Worm (Caenorhabditis elegans) whole organism, L4 larva: ENCODE measurements around the gene C45G9.12.
A peak's percentile ranks its signal among the peaks of the same experiment; 100 is the strongest.
"Not testable (repeated sequence)": the region's sequence is repeated elsewhere in the genome, so short reads cannot be mapped to it uniquely, and the experiment has no call there.

Experiments
- D1046.2 ChIP-seq: fragments of 200-800 bp; sonication (Bioruptor generic); IDR thresholded peaks from 2 replicates; pipeline ENCODE4 v1.3.6; 2022; ENCODE audit warnings: missing genetic modification characterization, missing compliant biosample characterization
- F10B5.3 ChIP-seq: sonication (generic microtip); optimal IDR thresholded peaks from 2 replicates; lab custom pipeline; 2016; ENCODE audit warnings: mild to moderate bottlenecking, missing genetic modification characterization, missing compliant biosample characterization
- F26F4.8 ChIP-seq: fragments of 200-800 bp; sonication (Bioruptor generic); conservative IDR thresholded peaks from 2 replicates; pipeline ENCODE4 v1.3.6; 2022; ENCODE audit warnings: missing genetic modification characterization, missing compliant biosample characterization
- F37D6.2 ChIP-seq: sonication (generic microtip); optimal IDR thresholded peaks from 2 replicates; lab custom pipeline; 2016; ENCODE audit warnings: mild to moderate bottlenecking, missing genetic modification characterization, missing compliant biosample characterization
- T20F7.1 ChIP-seq: fragments of 200-800 bp; sonication (Bioruptor generic); optimal IDR thresholded peaks from 2 replicates; lab custom pipeline; 2018; ENCODE audit warnings: mild to moderate bottlenecking, missing genetic modification characterization, missing compliant biosample characterization
- T26A8.4 ChIP-seq: fragments of 200-800 bp; sonication (Bioruptor generic); IDR thresholded peaks from 2 replicates; pipeline ENCODE4 v1.3.6; 2022; ENCODE audit warnings: missing genetic modification characterization, missing compliant biosample characterization
- aha-1 ChIP-seq: fragments of 150-350 bp; peaks from one replicate; lab custom pipeline; 2014; ENCODE audit warnings: missing biosample characterization, missing genetic modification characterization
- ceh-20 ChIP-seq: fragments of 200-800 bp; sonication (Bioruptor generic); IDR thresholded peaks from 2 replicates; pipeline ENCODE4 v1.3.6; 2022; ENCODE audit warnings: missing genetic modification reagents, missing genetic modification characterization, missing compliant biosample characterization
- ceh-32 ChIP-seq: sonication (generic microtip); optimal IDR thresholded peaks from 2 replicates; lab custom pipeline; 2016; ENCODE audit warnings: mild to moderate bottlenecking, missing genetic modification characterization, missing compliant biosample characterization; ENCODE audit not compliant: poor library complexity
- ceh-44 ChIP-seq: fragments of 200-800 bp; sonication (Bioruptor generic); IDR thresholded peaks from 2 replicates; pipeline ENCODE4 v1.3.6; 2022; ENCODE audit warnings: missing genetic modification reagents, missing genetic modification characterization, missing compliant biosample characterization
- ctbp-1 ChIP-seq: fragments of 200-800 bp; sonication (Bioruptor generic); IDR thresholded peaks from 2 replicates; pipeline ENCODE4 v1.3.6; 2022; ENCODE audit warnings: missing genetic modification reagents, missing genetic modification characterization, missing compliant biosample characterization
- dmd-6 ChIP-seq: fragments of 200-800 bp; sonication (Bioruptor generic); IDR thresholded peaks from 2 replicates; pipeline ENCODE4 v1.3.6; 2022; ENCODE audit warnings: missing genetic modification reagents, missing genetic modification characterization, missing compliant biosample characterization
- dmd-8 ChIP-seq: fragments of 200-800 bp; sonication (Bioruptor generic); IDR thresholded peaks from 2 replicates; pipeline ENCODE4 v1.3.6; 2022; ENCODE audit warnings: missing genetic modification characterization, missing compliant biosample characterization
- dpl-1 ChIP-seq: fragments of 150-350 bp; optimal IDR thresholded peaks from 2 replicates; lab custom pipeline; 2014; ENCODE audit warnings: missing biosample characterization, missing genetic modification reagents, missing genetic modification characterization
- duxl-1 ChIP-seq: sonication (generic microtip); optimal IDR thresholded peaks from 2 replicates; lab custom pipeline; 2016; ENCODE audit warnings: mild to moderate bottlenecking, missing genetic modification characterization, moderate library complexity, missing compliant biosample characterization; ENCODE audit not compliant: poor library complexity
- egl-43 ChIP-seq: fragments of 200-800 bp; sonication (Bioruptor generic); IDR thresholded peaks from 2 replicates; pipeline ENCODE4 v1.3.6; 2022; ENCODE audit warnings: missing genetic modification reagents, missing genetic modification characterization, missing compliant biosample characterization
- gei-8 ChIP-seq: fragments of 200-800 bp; sonication (Bioruptor generic); optimal IDR thresholded peaks from 2 replicates; lab custom pipeline; 2018; ENCODE audit warnings: mild to moderate bottlenecking, missing genetic modification characterization, missing compliant biosample characterization
- hif-1 ChIP-seq, 2 experiments: sonication (generic microtip); optimal IDR thresholded peaks; 2 replicates each; lab custom pipeline; 2016 to 2017; ENCODE audit warnings: missing compliant biosample characterization in 2 of 2, missing genetic modification characterization in 2 of 2, missing genetic modification reagents in 2 of 2, missing genotype in 2 of 2, mild to moderate bottlenecking in 1 of 2
- hlh-30 ChIP-seq: sonication (generic microtip); optimal IDR thresholded peaks from 2 replicates; lab custom pipeline; 2017; ENCODE audit warnings: antibody characterized with exemption, mild to moderate bottlenecking, missing genetic modification characterization, missing compliant biosample characterization; ENCODE audit not compliant: insufficient read depth
- hmg-1.1 ChIP-seq: fragments of 200-800 bp; sonication (Bioruptor generic); IDR thresholded peaks from 2 replicates; pipeline ENCODE4 v1.3.6; 2022; ENCODE audit warnings: missing genetic modification reagents, missing genetic modification characterization, missing compliant biosample characterization
- lim-7 ChIP-seq: fragments of 200-800 bp; sonication (Bioruptor generic); IDR thresholded peaks from 2 replicates; pipeline ENCODE4 v1.3.6; 2022; ENCODE audit warnings: missing genetic modification characterization, missing compliant biosample characterization
- lin-1 ChIP-seq: fragments of 200-800 bp; sonication (Bioruptor generic); IDR thresholded peaks from 2 replicates; pipeline ENCODE4 v1.3.6; 2022; ENCODE audit warnings: missing genetic modification reagents, missing genetic modification characterization, missing compliant biosample characterization
- lin-13 ChIP-seq: fragments of 150-350 bp; optimal IDR thresholded peaks from 2 replicates; lab custom pipeline; 2014; ENCODE audit warnings: missing biosample characterization, missing genetic modification reagents, missing genetic modification characterization
- lin-15B ChIP-seq: fragments of 150-350 bp; sonication (generic microtip); optimal IDR thresholded peaks from 3 replicates; lab custom pipeline; 2014; ENCODE audit warnings: missing biosample characterization, missing genetic modification characterization
- lin-29 ChIP-seq: fragments of 200-800 bp; sonication (Bioruptor generic); IDR thresholded peaks from 2 replicates; pipeline ENCODE4 v1.3.6; 2022; ENCODE audit warnings: missing genetic modification reagents, missing genetic modification characterization, missing compliant biosample characterization
- lin-38 ChIP-seq: fragments of 200-800 bp; sonication (Bioruptor generic); IDR thresholded peaks from 2 replicates; pipeline ENCODE4 v1.3.6; 2022; ENCODE audit warnings: missing genetic modification reagents, missing genetic modification characterization, missing compliant biosample characterization
- lir-3 ChIP-seq: sonication (generic microtip); optimal IDR thresholded peaks from 2 replicates; lab custom pipeline; 2016; ENCODE audit warnings: mild to moderate bottlenecking, missing genetic modification characterization, missing compliant biosample characterization
- lsy-2 ChIP-seq, 2 experiments: fragments of 150-350 bp in 1 of 2; sonication (generic microtip) in 1 of 2; optimal IDR thresholded peaks; 2 replicates each; lab custom pipeline; 2014 to 2017; ENCODE audit warnings: missing biosample characterization in 2 of 2, missing genetic modification characterization in 2 of 2
- mdl-1 ChIP-seq, 2 experiments: fragments of 150-350 bp in 1 of 2; sonication (generic microtip) in 1 of 2; optimal IDR thresholded peaks; 2 replicates each; lab custom pipeline; 2014 to 2017; ENCODE audit warnings: missing biosample characterization in 2 of 2, missing genetic modification characterization in 2 of 2
- mdt-29 ChIP-seq: fragments of 200-800 bp; sonication (Bioruptor generic); IDR thresholded peaks from 2 replicates; pipeline ENCODE4 v1.3.6; 2022; ENCODE audit warnings: missing genetic modification reagents, missing genetic modification characterization, missing compliant biosample characterization
- mxl-3 ChIP-seq: fragments of 200-800 bp; sonication (Bioruptor generic); optimal IDR thresholded peaks from 2 replicates; lab custom pipeline; 2018; ENCODE audit warnings: mild to moderate bottlenecking, missing genetic modification characterization, missing compliant biosample characterization
- nhr-11 ChIP-seq: fragments of 150-350 bp; optimal IDR thresholded peaks from 2 replicates; lab custom pipeline; 2014; ENCODE audit warnings: missing biosample characterization, missing genetic modification characterization
- nhr-28 ChIP-seq: fragments of 150-350 bp; optimal IDR thresholded peaks from 2 replicates; lab custom pipeline; 2014; ENCODE audit warnings: missing biosample characterization, missing genetic modification characterization
- nhr-6 ChIP-seq: fragments of 150-350 bp; optimal IDR thresholded peaks from 2 replicates; lab custom pipeline; 2014; ENCODE audit warnings: missing biosample characterization, missing genetic modification characterization
- nhr-77 ChIP-seq: fragments of 150-350 bp; optimal IDR thresholded peaks from 2 replicates; lab custom pipeline; 2014; ENCODE audit warnings: missing biosample characterization, missing genetic modification characterization
- pha-4 ChIP-seq, 2 experiments: fragments of 150-350 bp in 1 of 2; fragments of 200-800 bp in 1 of 2; sonication (Bioruptor generic) in 1 of 2; IDR thresholded peaks in 1 of 2; optimal IDR thresholded peaks in 1 of 2; 2 replicates each; pipeline versions ENCODE4 v1.3.6 to Lab custom; 2014 to 2022; ENCODE audit warnings: missing genetic modification characterization in 2 of 2, missing genetic modification reagents in 2 of 2, missing biosample characterization in 1 of 2, missing compliant biosample characterization in 1 of 2
- rbr-2 ChIP-seq: sonication (generic microtip); optimal IDR thresholded peaks from 2 replicates; lab custom pipeline; 2016; ENCODE audit warnings: missing genotype, missing genetic modification characterization, missing compliant biosample characterization
- saeg-2 ChIP-seq: fragments of 200-800 bp; sonication (Bioruptor generic); IDR thresholded peaks from 2 replicates; pipeline ENCODE4 v1.3.6; 2022; ENCODE audit warnings: missing genetic modification reagents, missing genetic modification characterization, missing compliant biosample characterization
- sdz-12 ChIP-seq: fragments of 200-800 bp; sonication (Bioruptor generic); optimal IDR thresholded peaks from 2 replicates; lab custom pipeline; 2018; ENCODE audit warnings: mild to moderate bottlenecking, missing genetic modification characterization, missing compliant biosample characterization
- set-16 ChIP-seq: fragments of 200-800 bp; sonication (Bioruptor generic); IDR thresholded peaks from 2 replicates; pipeline ENCODE4 v1.3.6; 2022; ENCODE audit warnings: missing genetic modification reagents, missing genetic modification characterization, missing compliant biosample characterization
- tag-97 ChIP-seq: fragments of 200-800 bp; sonication (Bioruptor generic); IDR thresholded peaks from 2 replicates; pipeline ENCODE4 v1.3.6; 2022; ENCODE audit warnings: missing genetic modification characterization, missing compliant biosample characterization
- tra-1 ChIP-seq: fragments of 200-800 bp; sonication (Bioruptor generic); IDR thresholded peaks from 2 replicates; pipeline ENCODE4 v1.3.6; 2022; ENCODE audit warnings: missing genetic modification reagents, missing genetic modification characterization, missing compliant biosample characterization
- unc-62 ChIP-seq, 3 experiments: fragments of 150-350 bp in 1 of 3; sonication (generic microtip); optimal IDR thresholded peaks in 2 of 3; peaks in 1 of 3; 1 replicate in 1 of 3; 2 replicates in 2 of 3; lab custom pipeline; 2014 to 2017; ENCODE audit warnings: missing biosample characterization in 3 of 3, missing genetic modification characterization in 3 of 3, missing genetic modification reagents in 3 of 3, missing genotype in 1 of 3
- zfp-2 ChIP-seq: sonication (generic microtip); optimal IDR thresholded peaks from 2 replicates; lab custom pipeline; 2016; ENCODE audit warnings: mild to moderate bottlenecking, missing genetic modification characterization, missing compliant biosample characterization
- zfp-3 ChIP-seq: fragments of 200-800 bp; sonication (Bioruptor generic); conservative IDR thresholded peaks from 2 replicates; pipeline ENCODE4 v1.3.6; 2022; ENCODE audit warnings: missing genetic modification reagents, missing genetic modification characterization, missing compliant biosample characterization

Gene C45G9.12

ce11 chrIII:5036158-5036557 is 35.3 kb downstream of the C45G9.12 start, which contains the start of gene C45G9.6:
Gene C45G9.6 (plus strand): TSS chrIII:5036458.
- TF ChIP-seq duxl-1 (tag; lab: Kevin White, UChicago), result no peak
- TF ChIP-seq lin-15B (tag; lab: Kevin White, UChicago), result no peak
- TF ChIP-seq ceh-32, result no peak
- no peak for TF ChIP-seq lin-29 (GFP tag; lab: Robert Waterston, UW)
- no peak for TF ChIP-seq rbr-2
- TF ChIP-seq nhr-28, result no peak
- no peak for TF ChIP-seq lin-38

ce11 chrIII:5031375-5031836 is 40.0 kb downstream of the C45G9.12 start:
- TF ChIP-seq zfp-2 (tag; lab: Kevin White, UChicago) (peak; percentile 35), ceh-20 (peak; percentile 86), sdz-12 (GFP tag; lab: Kevin White, UChicago) (peak; percentile 86), aha-1 (tag; lab: Kevin White, UChicago) (peak; percentile 93), egl-43 (GFP tag; lab: Robert Waterston, UW) (peak; percentile 97), gei-8 (GFP tag; lab: Kevin White, UChicago) (peak; percentile 75), set-16 (GFP tag; lab: Robert Waterston, UW) (peak; percentile 88), hmg-1.1 (peak; percentile 97), lin-13 (peak; percentile 63), ceh-44 (peak; percentile 68; the same call in 1 of the 2 replicates), dpl-1 (GFP tag; lab: Kevin White, UChicago) (peak; percentile 23), tra-1 (peak; percentile 86), tag-97 (peak; percentile 77; the same call in 1 of the 2 replicates), ctbp-1 (peak; percentile 90), hlh-30 (peak; percentile 65), T26A8.4 (GFP tag; lab: Robert Waterston, UW) (peak; percentile 94), nhr-6 (tag; lab: Kevin White, UChicago) (peak; percentile 23), rbr-2 (peak; percentile 90), F26F4.8 (GFP tag; lab: Robert Waterston, UW) (0 out of 2 replicates have a peak, but pooled peaks have one; percentile 47), saeg-2 (GFP tag; lab: Robert Waterston, UW) (peak; percentile 63; the same call in 1 of the 2 replicates), dmd-8 (peak; percentile 65; the same call in 1 of the 2 replicates), unc-62 (GFP tag; optimal IDR thresholded peaks at IDR 0.05 in 1 of 2; lab: Kevin White, UChicago) (peak in 1 of 2 experiments; percentile 76), nhr-11 (tag; lab: Kevin White, UChicago) (peak; percentile 50), nhr-77 (tag; lab: Kevin White, UChicago) (peak; percentile 8), duxl-1 (tag; lab: Kevin White, UChicago) (peak; percentile 47), lin-1 (GFP tag; lab: Robert Waterston, UW) (peak; percentile 71), F37D6.2 (tag; lab: Kevin White, UChicago) (peak; percentile 84), mdt-29 (GFP tag; lab: Robert Waterston, UW) (peak; percentile 80), lsy-2 (tag; optimal IDR thresholded peaks at IDR 0.05; lab: Kevin White, UChicago) (peak in 1 of 2 experiments; percentile 53), mdl-1 (tag; optimal IDR thresholded peaks at IDR 0.05; lab: Kevin White, UChicago) (peak in 1 of 2 experiments; percentile 70), F10B5.3 (tag; lab: Kevin White, UChicago) (peak; percentile 70), nhr-28 (peak; percentile 31), dmd-6 (GFP tag; lab: Robert Waterston, UW) (peak; percentile 88), pha-4 (GFP tag; IDR thresholded peaks at IDR 0.05; lab: Robert Waterston, UW) (peak; percentile 89), zfp-3 (GFP tag; lab: Robert Waterston, UW) (0 out of 2 replicates have a peak, but pooled peaks have one; percentile 54), lin-29 (GFP tag; lab: Robert Waterston, UW) (peak; percentile 66), mxl-3 (GFP tag; lab: Kevin White, UChicago) (peak; percentile 91), hif-1 (tag; optimal IDR thresholded peaks at IDR 0.05; lab: Kevin White, UChicago) (peak; percentile 32 to 48), T20F7.1 (GFP tag; lab: Kevin White, UChicago) (peak; percentile 67), lim-7 (peak; percentile 78), lir-3 (peak; percentile 73), ceh-32 (peak; percentile 47), D1046.2 (GFP tag; lab: Robert Waterston, UW) (0 out of 2 replicates have a peak, but pooled peaks have one; percentile 52)
- TF ChIP-seq unc-62, pha-4 (tag; optimal IDR thresholded peaks at IDR 0.05; lab: Kevin White, UChicago): not testable (repeated sequence)
